Worm (Caenorhabditis elegans) whole organism, late embryonic: ENCODE data around the gene F15H10.9.

ENCODE experiments used
- C08G9.2 ChIP-seq: sonication (generic microtip); optimal IDR thresholded peaks from 2 replicates; lab custom pipeline; 2016; ENCODE audit warnings: mild to moderate bottlenecking, missing genetic modification characterization, moderate library complexity, missing compliant biosample characterization
- F13H6.1 ChIP-seq: sonication (generic microtip); optimal IDR thresholded peaks from 2 replicates; lab custom pipeline; 2016; ENCODE audit warnings: missing genetic modification characterization, missing compliant biosample characterization
- K02D7.2 ChIP-seq: sonication (generic microtip); optimal IDR thresholded peaks from 2 replicates; lab custom pipeline; 2017; ENCODE audit warnings: mild to moderate bottlenecking, missing genetic modification characterization, missing compliant biosample characterization
- K09A11.1 ChIP-seq: sonication (generic microtip); optimal IDR thresholded peaks from 2 replicates; lab custom pipeline; 2017; ENCODE audit warnings: antibody characterized with exemption, mild to moderate bottlenecking, missing genetic modification characterization, missing compliant biosample characterization; ENCODE audit not compliant: insufficient read depth
- Y22D7AL.16 ChIP-seq: sonication (generic microtip); optimal IDR thresholded peaks from 2 replicates; lab custom pipeline; 2016; ENCODE audit warnings: missing genetic modification characterization, missing compliant biosample characterization
- ama-1 ChIP-seq: fragments of 150-350 bp; optimal IDR thresholded peaks from 2 replicates; lab custom pipeline; 2014
- ceh-14 ChIP-seq: sonication (generic microtip); optimal IDR thresholded peaks from 2 replicates; lab custom pipeline; 2016; ENCODE audit warnings: missing genotype, missing genetic modification characterization, missing compliant biosample characterization
- ceh-2 ChIP-seq: sonication (generic microtip); optimal IDR thresholded peaks from 2 replicates; lab custom pipeline; 2016; ENCODE audit warnings: missing genotype, missing genetic modification characterization, missing compliant biosample characterization
- ceh-22 ChIP-seq: sonication (generic microtip); optimal IDR thresholded peaks from 2 replicates; lab custom pipeline; 2017; ENCODE audit warnings: missing biosample characterization, missing genetic modification characterization
- ceh-24 ChIP-seq: sonication (generic microtip); optimal IDR thresholded peaks from 2 replicates; lab custom pipeline; 2016; ENCODE audit warnings: mild to moderate bottlenecking, missing genetic modification characterization, missing compliant biosample characterization
- ceh-30 ChIP-seq: fragments of 150-350 bp; optimal IDR thresholded peaks from 2 replicates; lab custom pipeline; 2014; ENCODE audit warnings: missing biosample characterization, missing genetic modification characterization
- ceh-31 ChIP-seq: sonication (generic microtip); optimal IDR thresholded peaks from 2 replicates; lab custom pipeline; 2016; ENCODE audit warnings: missing genetic modification characterization, missing compliant biosample characterization
- ceh-45 ChIP-seq: fragments of 200-800 bp; sonication (Bioruptor generic); IDR thresholded peaks from 2 replicates; pipeline ENCODE4 v1.3.6; 2022; ENCODE audit warnings: missing genetic modification reagents, missing genetic modification characterization, missing compliant biosample characterization
- ceh-48 ChIP-seq: sonication (generic microtip); optimal IDR thresholded peaks from 2 replicates; lab custom pipeline; 2016; ENCODE audit warnings: missing genetic modification characterization, inconsistent platforms, missing compliant biosample characterization
- ceh-9 ChIP-seq: sonication (generic microtip); optimal IDR thresholded peaks from 2 replicates; lab custom pipeline; 2016; ENCODE audit warnings: mild to moderate bottlenecking, missing genetic modification characterization, inconsistent platforms, missing compliant biosample characterization
- che-1 ChIP-seq: sonication (generic microtip); optimal IDR thresholded peaks from 2 replicates; lab custom pipeline; 2016; ENCODE audit warnings: mild to moderate bottlenecking, missing genetic modification characterization, missing compliant biosample characterization
- dmd-4 ChIP-seq: sonication (generic microtip); optimal IDR thresholded peaks from 2 replicates; lab custom pipeline; 2016; ENCODE audit warnings: borderline replicate concordance, missing genetic modification characterization, missing compliant biosample characterization
- dve-1 ChIP-seq: sonication (generic microtip); optimal IDR thresholded peaks from 2 replicates; lab custom pipeline; 2017; ENCODE audit warnings: antibody characterized with exemption, mild to moderate bottlenecking, missing genetic modification characterization, missing compliant biosample characterization
- eyg-1 ChIP-seq: sonication (generic microtip); optimal IDR thresholded peaks from 2 replicates; lab custom pipeline; 2016; ENCODE audit warnings: missing genotype, missing genetic modification characterization, missing compliant biosample characterization
- fax-1 ChIP-seq: sonication (generic microtip); optimal IDR thresholded peaks from 2 replicates; lab custom pipeline; 2016; ENCODE audit warnings: missing genotype, missing genetic modification characterization, missing compliant biosample characterization
- fkh-6 ChIP-seq: sonication (generic microtip); optimal IDR thresholded peaks from 2 replicates; lab custom pipeline; 2016; ENCODE audit warnings: missing genetic modification characterization, missing compliant biosample characterization
- gmeb-2 ChIP-seq: sonication (generic microtip); optimal IDR thresholded peaks from 2 replicates; lab custom pipeline; 2016; ENCODE audit warnings: missing genetic modification characterization, inconsistent platforms, missing compliant biosample characterization
- hlh-13 ChIP-seq: fragments of 200-800 bp; sonication (Bioruptor generic); optimal IDR thresholded peaks from 2 replicates; lab custom pipeline; 2018; ENCODE audit warnings: mild to moderate bottlenecking, missing genetic modification characterization, missing compliant biosample characterization
- hlh-15 ChIP-seq: sonication (generic microtip); optimal IDR thresholded peaks from 2 replicates; lab custom pipeline; 2016; ENCODE audit warnings: missing genetic modification characterization, missing compliant biosample characterization
- hlh-30 ChIP-seq: sonication (generic microtip); optimal IDR thresholded peaks from 2 replicates; lab custom pipeline; 2017; ENCODE audit warnings: antibody characterized with exemption, missing genetic modification characterization, missing compliant biosample characterization; ENCODE audit not compliant: insufficient read depth
- hlh-8 ChIP-seq: sonication (generic microtip); optimal IDR thresholded peaks from 2 replicates; lab custom pipeline; 2016; ENCODE audit warnings: missing genotype, missing genetic modification characterization, missing compliant biosample characterization
- lim-6 ChIP-seq: sonication (generic microtip); optimal IDR thresholded peaks from 2 replicates; lab custom pipeline; 2016; ENCODE audit warnings: missing genetic modification characterization, missing compliant biosample characterization
- madf-2 ChIP-seq: sonication (generic microtip); optimal IDR thresholded peaks from 2 replicates; lab custom pipeline; 2017; ENCODE audit warnings: missing genetic modification characterization, missing compliant biosample characterization
- nhr-11 ChIP-seq: fragments of 150-350 bp; optimal IDR thresholded peaks from 2 replicates; lab custom pipeline; 2014; ENCODE audit warnings: missing biosample characterization, missing genetic modification characterization
- nhr-232 ChIP-seq: sonication (generic microtip); optimal IDR thresholded peaks from 2 replicates; lab custom pipeline; 2016; ENCODE audit warnings: missing genetic modification characterization, missing compliant biosample characterization
- npax-4 ChIP-seq: sonication (generic microtip); optimal IDR thresholded peaks from 2 replicates; lab custom pipeline; 2016; ENCODE audit warnings: missing genetic modification characterization, missing compliant biosample characterization
- pag-3 ChIP-seq: sonication (generic microtip); optimal IDR thresholded peaks from 2 replicates; lab custom pipeline; 2016; ENCODE audit warnings: missing compliant biosample characterization, missing genetic modification characterization, borderline replicate concordance
- pat-9 ChIP-seq: fragments of 200-800 bp; sonication (Bioruptor generic); optimal IDR thresholded peaks from 2 replicates; lab custom pipeline; 2018; ENCODE audit warnings: mild to moderate bottlenecking, missing genetic modification characterization, moderate library complexity, missing compliant biosample characterization
- pqm-1 ChIP-seq: sonication (generic microtip); optimal IDR thresholded peaks from 2 replicates; lab custom pipeline; 2016; ENCODE audit warnings: missing genetic modification characterization, missing compliant biosample characterization
- ref-2 ChIP-seq: sonication (generic microtip); optimal IDR thresholded peaks from 2 replicates; lab custom pipeline; 2016; ENCODE audit warnings: missing genetic modification characterization, missing compliant biosample characterization
- rnt-1 ChIP-seq: sonication (generic microtip); optimal IDR thresholded peaks from 2 replicates; lab custom pipeline; 2016; ENCODE audit warnings: missing genetic modification characterization, missing compliant biosample characterization
- sox-2 ChIP-seq: fragments of 200-800 bp; sonication (Bioruptor generic); IDR thresholded peaks from 2 replicates; pipeline ENCODE4 v1.3.6; 2022; ENCODE audit warnings: missing genetic modification reagents, missing genetic modification characterization, missing compliant biosample characterization
- syd-9 ChIP-seq: sonication (generic microtip); optimal IDR thresholded peaks from 2 replicates; lab custom pipeline; 2016; ENCODE audit warnings: mild to moderate bottlenecking, missing genetic modification characterization, moderate library complexity, missing compliant biosample characterization
- tbx-2 ChIP-seq: sonication (generic microtip); optimal IDR thresholded peaks from 2 replicates; lab custom pipeline; 2016; ENCODE audit warnings: missing genetic modification characterization, missing compliant biosample characterization
- tbx-7 ChIP-seq: sonication (generic microtip); optimal IDR thresholded peaks from 2 replicates; lab custom pipeline; 2016; ENCODE audit warnings: missing genotype, missing genetic modification characterization, missing compliant biosample characterization
- ttx-3 ChIP-seq: sonication (generic microtip); optimal IDR thresholded peaks from 2 replicates; lab custom pipeline; 2016; ENCODE audit warnings: missing genetic modification reagents, missing genetic modification characterization, missing compliant biosample characterization
- unc-42 ChIP-seq: sonication (generic microtip); optimal IDR thresholded peaks from 2 replicates; lab custom pipeline; 2016; ENCODE audit warnings: missing genotype, missing genetic modification characterization, missing compliant biosample characterization
- unc-55 ChIP-seq: sonication (generic microtip); optimal IDR thresholded peaks from 2 replicates; lab custom pipeline; 2017; ENCODE audit warnings: missing biosample characterization, missing genetic modification reagents, missing genetic modification characterization
- ztf-16 ChIP-seq: sonication (generic microtip); optimal IDR thresholded peaks from 2 replicates; lab custom pipeline; 2017; ENCODE audit warnings: missing genetic modification characterization, missing compliant biosample characterization

Gene F15H10.9

ce11 chrV:10441135-10442024 lies 26.9 kb upstream of the F15H10.9 start, which contains the start of gene pap-1 (continued):
- TF ChIP-seq dve-1 (tag; lab: Kevin White, UChicago) (no peak), eyg-1 (tag; lab: Kevin White, UChicago) (no peak), ceh-45 (no peak), npax-4 (tag; lab: Kevin White, UChicago) (no peak), sox-2 (GFP tag; lab: Robert Waterston, UW) (no peak), unc-42 (tag; lab: Kevin White, UChicago) (no peak), ceh-22 (no peak), ceh-31 (tag; lab: Kevin White, UChicago) (peak; percentile 50), ztf-16 (tag; lab: Kevin White, UChicago) (no peak), fax-1 (no peak), hlh-15 (tag; lab: Kevin White, UChicago) (no peak), ref-2 (tag; lab: Kevin White, UChicago) (no peak), ceh-9 (no peak), C08G9.2 (tag; lab: Kevin White, UChicago) (peak; percentile 37), nhr-232 (tag; lab: Kevin White, UChicago) (no peak), hlh-8 (tag; lab: Kevin White, UChicago) (no peak), unc-55 (GFP tag; lab: Kevin White, UChicago) (no peak), ceh-14 (tag; lab: Kevin White, UChicago) (no peak), syd-9 (tag; lab: Kevin White, UChicago) (no peak), tbx-7 (tag; lab: Kevin White, UChicago) (peak; percentile 41), ttx-3 (tag; lab: Kevin White, UChicago) (no peak), ceh-2 (peak; percentile 35), nhr-11 (tag; lab: Kevin White, UChicago) (no peak), Y22D7AL.16 (tag; lab: Kevin White, UChicago) (no peak), F13H6.1 (tag; lab: Kevin White, UChicago) (no peak), K02D7.2 (tag; lab: Kevin White, UChicago) (no peak), tbx-2 (tag; lab: Kevin White, UChicago) (no peak), pqm-1 (no peak), ceh-24 (tag; lab: Kevin White, UChicago) (no peak), dmd-4 (tag; lab: Kevin White, UChicago) (no peak), gmeb-2 (tag; lab: Kevin White, UChicago) (no peak), hlh-30 (peak; percentile 88), rnt-1 (no peak), che-1 (tag; lab: Kevin White, UChicago) (no peak), pat-9 (tag; lab: Kevin White, UChicago) (no peak), hlh-13 (GFP tag; lab: Kevin White, UChicago) (no peak), pag-3 (no peak), madf-2 (tag; lab: Kevin White, UChicago) (no peak), ceh-48 (no peak), ceh-30 (no peak), lim-6 (no peak), fkh-6 (tag; lab: Kevin White, UChicago) (no peak), K09A11.1 (tag; lab: Kevin White, UChicago) (no peak), ama-1 (lab: Kevin White, UChicago) (no peak)
